Fruit fly (Drosophila melanogaster) whole organism, embryonic: ENCODE measurements around the gene Suv3.

Experiments
- CG17829 ChIP-seq: fragments of 200-800 bp; optimal IDR thresholded peaks from 2 replicates; lab custom pipeline; 2019; ENCODE audit warnings: missing biosample characterization, mild to moderate bottlenecking, missing genetic modification characterization, moderate library complexity
- CG18262 ChIP-seq: fragments of 200-800 bp; optimal IDR thresholded peaks from 3 replicates; lab custom pipeline; 2019; ENCODE audit warnings: missing biosample characterization, mild to moderate bottlenecking, missing genetic modification characterization, moderate library complexity
- CG5953 ChIP-seq: fragments of 200-800 bp; sonication (Bioruptor generic); IDR thresholded peaks from 2 replicates; pipeline ENCODE4 v1.3.6; 2022; ENCODE audit warnings: missing biosample characterization, missing genetic modification characterization
- fd102C ChIP-seq: fragments of 200-800 bp; sonication (Bioruptor generic); optimal IDR thresholded peaks from 2 replicates; lab custom pipeline; 2018; ENCODE audit warnings: missing biosample characterization, mild to moderate bottlenecking, missing genetic modification characterization, moderate library complexity
- inv ChIP-seq: fragments of 200-800 bp; sonication (Bioruptor generic); IDR thresholded peaks from 2 replicates; pipeline ENCODE4 v1.3.6; 2022; ENCODE audit warnings: missing biosample characterization, missing genetic modification characterization; ENCODE audit not compliant: partially characterized antibody
- pan ChIP-seq, 4 experiments: fragments of >200 bp in 3 of 4; fragments of 200-800 bp in 1 of 4; sonication (Bioruptor generic) in 1 of 4; optimal IDR thresholded peaks in 3 of 4; IDR thresholded peaks in 1 of 4; 2 replicates each; pipeline versions ENCODE4 v1.3.6 to Lab custom; 2017 to 2022; ENCODE audit warnings: missing biosample characterization in 2 of 4, missing genetic modification characterization in 2 of 4, mixed read lengths in 1 of 4
- sens-2 ChIP-seq: fragments of 200-800 bp; sonication (Bioruptor generic); IDR thresholded peaks from 2 replicates; pipeline ENCODE4 v1.3.6; 2022; ENCODE audit warnings: missing biosample characterization, missing genetic modification characterization
- tgo ChIP-seq: fragments of 200-800 bp; sonication (Bioruptor generic); IDR thresholded peaks from 3 replicates; pipeline ENCODE4 v1.3.6; 2022; ENCODE audit warnings: missing biosample characterization, missing genetic modification characterization
- trh ChIP-seq: fragments of 200-800 bp; sonication (Bioruptor generic); optimal IDR thresholded peaks from 2 replicates; lab custom pipeline; 2016; ENCODE audit warnings: missing biosample characterization, missing genetic modification characterization

DNA sequence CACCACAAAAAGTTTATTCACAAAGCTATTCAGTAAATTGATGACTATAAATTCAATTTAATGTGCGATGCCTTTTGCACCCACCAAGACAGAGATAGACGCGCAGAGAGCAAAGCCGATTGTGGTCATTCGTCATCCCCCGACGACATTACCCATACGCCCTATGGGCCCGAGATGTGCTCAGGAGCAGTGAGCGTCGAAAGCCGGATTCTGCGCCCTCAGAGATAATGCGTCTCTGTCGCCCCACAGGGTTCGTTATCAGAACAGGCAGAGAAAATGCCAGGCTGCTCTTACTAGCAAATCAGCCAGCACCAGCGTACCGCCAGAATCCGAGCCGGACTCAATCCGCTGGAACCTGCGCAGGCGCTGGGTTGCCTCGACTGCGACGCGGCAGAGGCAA is 20.1 kb upstream of the Suv3 start:
- TF ChIP-seq tgo (GFP tag; lab: Robert Waterston, UW) (no peak), pan (optimal IDR thresholded peaks at IDR 0.05; lab: Kevin White, UChicago) (no peak), pan (GFP tag; optimal IDR thresholded peaks at IDR 0.05 in 1 of 2, IDR thresholded peaks at IDR 0.05 in 1 of 2) (no peak), CG5953 (GFP tag; lab: Robert Waterston, UW) (no peak), CG17829 (no peak), fd102C (GFP tag; lab: Kevin White, UChicago) (no peak), trh (GFP tag; lab: Kevin White, UChicago) (no peak), CG18262 (no peak), sens-2 (GFP tag; lab: Robert Waterston, UW) (no peak), inv (GFP tag; lab: Robert Waterston, UW) (no peak)
